Fruit fly (Drosophila melanogaster): Measurements from ENCODE around the gene grk.

The grk gene

DNA sequence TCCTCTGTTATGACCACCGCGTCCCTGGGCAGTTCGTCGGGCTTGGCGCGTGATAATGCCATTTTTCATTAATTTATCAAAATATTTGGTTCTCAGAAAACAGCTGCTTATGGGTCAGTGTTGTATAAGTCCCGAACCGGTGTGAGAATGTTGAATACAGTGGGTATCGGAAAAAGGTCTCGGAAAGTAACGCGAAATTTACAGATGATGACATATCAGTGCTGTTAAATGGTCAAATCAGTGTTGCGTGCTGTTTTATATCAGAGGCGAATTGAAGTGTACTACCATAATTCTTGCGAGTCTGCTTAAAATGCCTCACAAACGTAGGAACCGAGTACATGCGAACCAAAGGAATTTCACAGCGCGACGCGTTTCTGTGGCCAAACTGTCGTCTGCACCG, 50.8 kb downstream of the grk start, which contains the start of the genes CG13392 and Rcd4 (continued):
- peak; percentile 15 for TF ChIP-seq ash1 (GFP tag; optimal IDR thresholded peaks at IDR 0.05)
- peak; percentile 40 for TF ChIP-seq twi (tag; optimal IDR thresholded peaks at IDR 0.05)
- no peak for TF ChIP-seq Gsc (GFP tag; IDR thresholded peaks at IDR 0.05)
- no peak for TF ChIP-seq Asciz (GFP tag; optimal IDR thresholded peaks at IDR 0.05)
- peak in 1 of 2 experiments; percentile 44 for TF ChIP-seq bsh (GFP tag; optimal IDR thresholded peaks at IDR 0.05)
- TF ChIP-seq repo (GFP tag; optimal IDR thresholded peaks at IDR 0.05) = peak; percentile 62
- TF ChIP-seq otp (GFP tag; IDR thresholded peaks at IDR 0.05) = peak; percentile 50; the same call in 2 of the 3 replicates
- TF ChIP-seq CG6854 (GFP tag; optimal IDR thresholded peaks at IDR 0.05) = no peak
- TF ChIP-seq trh (GFP tag; optimal IDR thresholded peaks at IDR 0.05) = no peak
- peak; percentile 50 for TF ChIP-seq chn (GFP tag; optimal IDR thresholded peaks at IDR 0.05)
- TF ChIP-seq CG6272 (GFP tag; IDR thresholded peaks at IDR 0.05) = no peak
- TF ChIP-seq CG30431 (GFP tag; optimal IDR thresholded peaks at IDR 0.05) = no peak
- TF ChIP-seq ttk (GFP tag; IDR thresholded peaks at IDR 0.05) = no peak
- peak; percentile 23 for TF ChIP-seq CG17802 (tag; optimal IDR thresholded peaks at IDR 0.05)
- TF ChIP-seq sd (tag; optimal IDR thresholded peaks at IDR 0.05) = peak; percentile 77
- peak; percentile 57 for TF ChIP-seq Dref (GFP tag; IDR thresholded peaks at IDR 0.05)
- TF ChIP-seq vnd (GFP tag; IDR thresholded peaks at IDR 0.05; ENCODE audit: partially characterized antibody) = 0 out of 3 replicates have a peak, but pooled peaks have one; percentile 16
- TF ChIP-seq Dll (GFP tag; IDR thresholded peaks at IDR 0.05; ENCODE audit: partially characterized antibody) = peak; percentile 63; the same call in 2 of the 4 replicates
- TF ChIP-seq bbx (GFP tag; IDR thresholded peaks at IDR 0.05; ENCODE audit: partially characterized antibody) = peak; percentile 79
- TF ChIP-seq CG18619 (GFP tag; optimal IDR thresholded peaks at IDR 0.05) = peak; percentile 36
- peak; percentile 53; the same call in 1 of the 2 replicates for TF ChIP-seq hbn (GFP tag; IDR thresholded peaks at IDR 0.05; ENCODE audit: partially characterized antibody)
- peak; percentile 7 for TF ChIP-seq en (GFP tag; optimal IDR thresholded peaks at IDR 0.05)
- TF ChIP-seq knrl (GFP tag; IDR thresholded peaks at IDR 0.05; ENCODE audit: partially characterized antibody) = peak; percentile 51; the same call in 2 of the 3 replicates
- TF ChIP-seq Max (GFP tag; optimal IDR thresholded peaks at IDR 0.05) = peak; percentile 6
- peak; percentile 73 for TF ChIP-seq Sry-δ (GFP tag; optimal IDR thresholded peaks at IDR 0.05)
- peak; percentile 83 for TF ChIP-seq lilli (GFP tag; optimal IDR thresholded peaks at IDR 0.05)
- TF ChIP-seq CG15601 (tag; optimal IDR thresholded peaks at IDR 0.05) = peak; percentile 14
- TF ChIP-seq phol (tag; optimal IDR thresholded peaks at IDR 0.05) = peak; percentile 7
- peak; percentile 66 for TF ChIP-seq CG14710 (tag; optimal IDR thresholded peaks at IDR 0.05)
- peak; percentile 64 for TF ChIP-seq kni (GFP tag; optimal IDR thresholded peaks at IDR 0.05)
- TF ChIP-seq CG33557 (GFP tag; optimal IDR thresholded peaks at IDR 0.05) = peak; percentile 5
- TF ChIP-seq Jarid2 (GFP tag; optimal IDR thresholded peaks at IDR 0.05) = no peak
- peak; percentile 72; the same call in 2 of the 3 replicates for TF ChIP-seq zen2 (GFP tag; IDR thresholded peaks at IDR 0.05; ENCODE audit: partially characterized antibody)
- peak; percentile 41 for TF ChIP-seq CG13296 (GFP tag; optimal IDR thresholded peaks at IDR 0.05)
- TF ChIP-seq luna (GFP tag; optimal IDR thresholded peaks at IDR 0.05) = peak; percentile 60
- TF ChIP-seq so (GFP tag; IDR thresholded peaks at IDR 0.05) = no peak
- peak; percentile 23 for TF ChIP-seq ftz-f1 (GFP tag; optimal IDR thresholded peaks at IDR 0.05)
- peak; percentile 73 for TF ChIP-seq jumu (GFP tag; optimal IDR thresholded peaks at IDR 0.05)
- peak; percentile 71 for TF ChIP-seq Xrp1 (GFP tag; IDR thresholded peaks at IDR 0.05)
- no peak for TF ChIP-seq Vsx1 (GFP tag; optimal IDR thresholded peaks at IDR 0.05)
- TF ChIP-seq lab (GFP tag; optimal IDR thresholded peaks at IDR 0.05) = peak; percentile 87
- peak; percentile 60 for TF ChIP-seq CG3281 (GFP tag; optimal IDR thresholded peaks at IDR 0.05)
- peak; percentile 97 for TF ChIP-seq Med (GFP tag)
- peak; percentile 76 for TF ChIP-seq Dad (GFP tag; optimal IDR thresholded peaks at IDR 0.05)
- TF ChIP-seq CG6813 (GFP tag; optimal IDR thresholded peaks at IDR 0.05) = peak; percentile 45
- TF ChIP-seq yki (optimal IDR thresholded peaks at IDR 0.05) = no peak
- TF ChIP-seq D (optimal IDR thresholded peaks at IDR 0.05) = no peak
- TF ChIP-seq D (GFP tag; optimal IDR thresholded peaks at IDR 0.05) = no peak
- TF ChIP-seq CG14441 (GFP tag; IDR thresholded peaks at IDR 0.05) = peak; percentile 36; the same call in 1 of the 2 replicates
- TF ChIP-seq crc (GFP tag; optimal IDR thresholded peaks at IDR 0.05) = peak; percentile 69

All from whole organism, embryonic.